Fruit fly (Drosophila melanogaster) whole organism, prepupa: ENCODE measurements around the gene orb.

Experiments
- CG1621 ChIP-seq: fragments of 200-800 bp; sonication (Bioruptor generic); optimal IDR thresholded peaks from 3 replicates; lab custom pipeline; 2018; ENCODE audit warnings: missing biosample characterization, mild to moderate bottlenecking, missing genetic modification characterization
- CG34406 ChIP-seq: fragments of 200-800 bp; sonication (Bioruptor generic); optimal IDR thresholded peaks from 3 replicates; lab custom pipeline; 2016; ENCODE audit warnings: missing biosample characterization, missing genetic modification characterization
- CG3919 ChIP-seq: fragments of 200-800 bp; sonication (Bioruptor generic); optimal IDR thresholded peaks from 3 replicates; lab custom pipeline; 2016; ENCODE audit warnings: missing biosample characterization, missing genetic modification characterization
- CG6792 ChIP-seq: fragments of 200-800 bp; sonication (Bioruptor generic); optimal IDR thresholded peaks from 3 replicates; lab custom pipeline; 2016; ENCODE audit warnings: missing biosample characterization, missing genetic modification characterization
- CG6854 ChIP-seq: fragments of 200-800 bp; sonication (Bioruptor generic); optimal IDR thresholded peaks from 2 replicates; lab custom pipeline; 2017; ENCODE audit warnings: missing biosample characterization, mild to moderate bottlenecking, missing genetic modification characterization
- Gug ChIP-seq: fragments of 200-800 bp; sonication (Bioruptor generic); IDR thresholded peaks from 2 replicates; pipeline ENCODE4 v1.3.6; 2022; ENCODE audit warnings: missing biosample characterization, missing genetic modification characterization
- Hr39 ChIP-seq: fragments of 200-800 bp; sonication (Bioruptor generic); optimal IDR thresholded peaks from 2 replicates; lab custom pipeline; 2016; ENCODE audit warnings: missing biosample characterization, missing genetic modification characterization
- Met ChIP-seq: fragments of 200-800 bp; sonication (Bioruptor generic); optimal IDR thresholded peaks from 3 replicates; lab custom pipeline; 2016; ENCODE audit warnings: missing biosample characterization, missing genetic modification characterization
- ss ChIP-seq, 2 experiments: fragments of 200-800 bp; sonication (Bioruptor generic); optimal IDR thresholded peaks; 2 replicates in 1 of 2; 3 replicates in 1 of 2; lab custom pipeline; 2017 to 2018; ENCODE audit warnings: mild to moderate bottlenecking in 2 of 2, missing biosample characterization in 2 of 2, missing genetic modification characterization in 2 of 2, moderate library complexity in 1 of 2

- TF ChIP-seq Hr39 (GFP tag; lab: Kevin White, UChicago) (peak; percentile 56), ss (GFP tag; optimal IDR thresholded peaks at IDR 0.05; lab: Kevin White, UChicago) (peak in 1 of 2 experiments; percentile 49), CG1621 (tag; lab: Kevin White, UChicago) (peak; percentile 44), Gug (no peak; the same call in none of the 2 replicates), CG34406 (GFP tag; lab: Kevin White, UChicago) (peak; percentile 78), Met (GFP tag; lab: Kevin White, UChicago) (peak; percentile 53), CG6854 (GFP tag; lab: Kevin White, UChicago) (no peak), CG3919 (GFP tag; lab: Kevin White, UChicago) (peak; percentile 59), CG6792 (GFP tag; lab: Kevin White, UChicago) (peak; percentile 78)
Observed at dm6 chr3R:23257986-23258427, 22.6 kb downstream of the orb start, which contains the start of the genes wda and Pex11c.
